Worm (Caenorhabditis elegans) whole organism, early embryonic: Measurements from ENCODE around the gene alg-4.

Source experiments
- ama-1 ChIP-seq: fragments of 150-350 bp; optimal IDR thresholded peaks from 2 replicates; lab custom pipeline; 2014
- ets-7 ChIP-seq: sonication (generic microtip); optimal IDR thresholded peaks from 2 replicates; lab custom pipeline; 2016; ENCODE audit warnings: missing genotype, missing genetic modification characterization, missing compliant biosample characterization
- flt-1 ChIP-seq: fragments of 200-800 bp; sonication (Bioruptor generic); IDR thresholded peaks from 2 replicates; pipeline ENCODE4 v1.3.6; 2022; ENCODE audit warnings: missing genetic modification characterization, missing compliant biosample characterization
- pes-1 ChIP-seq: fragments of 200-800 bp; sonication (Bioruptor generic); IDR thresholded peaks from 2 replicates; pipeline ENCODE4 v1.3.6; 2022; ENCODE audit warnings: missing genetic modification reagents, missing genetic modification characterization, missing compliant biosample characterization

- no peak for TF ChIP-seq ama-1
- no peak for TF ChIP-seq pes-1 (GFP tag; lab: Robert Waterston, UW)
- TF ChIP-seq ets-7 (tag; lab: Kevin White, UChicago) = no peak
- TF ChIP-seq flt-1 = no peak
Observed at ce11 chrIII:9848083-9848482, 43.1 kb downstream of the alg-4 start, which contains the start of gene mrpl-36.
